Fruit fly (Drosophila melanogaster): ENCODE data around the gene Myc.

The Myc gene

DNA sequence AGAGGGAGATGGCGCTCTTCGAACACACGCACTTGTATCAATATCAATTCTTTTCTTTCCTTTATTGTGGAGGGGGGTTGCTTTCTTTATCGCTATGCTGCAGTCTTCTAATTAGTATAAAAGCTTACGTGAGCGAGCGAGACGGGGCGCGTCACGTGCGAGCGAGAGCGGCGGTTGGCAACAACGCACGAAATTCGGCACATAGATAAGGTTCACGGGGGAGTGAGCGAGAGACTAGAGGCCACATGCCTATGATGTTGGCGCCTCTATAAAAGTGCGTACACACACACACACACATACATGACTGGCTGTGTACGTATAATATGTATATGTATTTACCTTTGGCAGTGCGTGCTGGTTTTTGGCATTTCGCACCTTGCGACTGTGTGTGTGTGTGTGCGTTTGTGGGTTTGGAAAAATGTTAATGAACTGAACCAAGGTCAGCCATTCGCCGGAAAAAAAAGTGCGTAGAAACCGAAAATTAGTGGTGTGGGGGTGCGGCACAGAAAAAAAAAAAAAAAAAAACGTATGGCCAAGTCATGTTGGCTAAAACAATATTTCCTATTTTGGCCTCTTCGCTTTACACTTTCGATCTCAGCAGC is 5.6 kb downstream of the Myc start (continued):
- TF ChIP-seq CrebB (tag; optimal IDR thresholded peaks at IDR 0.05) (peak; percentile 5), kah (GFP tag; optimal IDR thresholded peaks at IDR 0.05) (no peak), CG4328 (GFP tag; optimal IDR thresholded peaks at IDR 0.05) (peak; percentile 13), CG11560 (tag; IDR thresholded peaks at IDR 0.05) (no peak), wek (GFP tag; optimal IDR thresholded peaks at IDR 0.05) (no peak), Ets65A (GFP tag) (peak; percentile 38), CG13123 (GFP tag; optimal IDR thresholded peaks at IDR 0.05) (no peak), Trl (optimal IDR thresholded peaks at IDR 0.05) (peak in 1 of 2 experiments; percentile 5), Trl (GFP tag; optimal IDR thresholded peaks at IDR 0.05) (no peak), CG31224 (GFP tag; IDR thresholded peaks at IDR 0.05) (no peak), Abd-B (GFP tag; optimal IDR thresholded peaks at IDR 0.05) (no peak), CG34376 (GFP tag; optimal IDR thresholded peaks at IDR 0.05) (peak; percentile 60), exex (tag; optimal IDR thresholded peaks at IDR 0.05) (peak; percentile 89), CG4820 (GFP tag; optimal IDR thresholded peaks at IDR 0.05) (no peak), CG1647 (GFP tag; optimal IDR thresholded peaks at IDR 0.05) (no peak), CG2889 (GFP tag; IDR thresholded peaks at IDR 0.05) (no peak), CG14965 (GFP tag; optimal IDR thresholded peaks at IDR 0.05; ENCODE audit: borderline replicate concordance) (no peak), CG31388 (GFP tag; optimal IDR thresholded peaks at IDR 0.05) (no peak), CG8478 (optimal IDR thresholded peaks at IDR 0.05) (peak; percentile 31), CG13775 (GFP tag; optimal IDR thresholded peaks at IDR 0.05) (no peak), Nf-YA (GFP tag; IDR thresholded peaks at IDR 0.05) (no peak), Dbx (GFP tag; IDR thresholded peaks at IDR 0.05) (no peak), onecut (GFP tag; IDR thresholded peaks at IDR 0.05) (no peak), Mrtf (GFP tag; IDR thresholded peaks at IDR 0.05) (no peak), nerfin-2 (GFP tag; IDR thresholded peaks at IDR 0.05; ENCODE audit: partially characterized antibody) (no peak), Max (GFP tag; optimal IDR thresholded peaks at IDR 0.05) (no peak), Fer3 (tag; optimal IDR thresholded peaks at IDR 0.05) (no peak), Bdp1 (GFP tag; optimal IDR thresholded peaks at IDR 0.05) (no peak), CG15011 (GFP tag; optimal IDR thresholded peaks at IDR 0.05) (no peak), dati (GFP tag; IDR thresholded peaks at IDR 0.05) (no peak), Hr78 (GFP tag; optimal IDR thresholded peaks at IDR 0.05) (no peak), pros (GFP tag; optimal IDR thresholded peaks at IDR 0.05) (no peak), CG12391 (tag; optimal IDR thresholded peaks at IDR 0.05) (no peak), zf30C (GFP tag; optimal IDR thresholded peaks at IDR 0.05) (no peak), CG9727 (GFP tag; optimal IDR thresholded peaks at IDR 0.05) (peak; percentile 94), NC2α (GFP tag; optimal IDR thresholded peaks at IDR 0.05) (no peak), Fer1 (GFP tag; optimal IDR thresholded peaks at IDR 0.05) (peak; percentile 12), CG2199 (GFP tag; IDR thresholded peaks at IDR 0.05) (no peak), CG10543 (GFP tag; optimal IDR thresholded peaks at IDR 0.05) (peak; percentile 83), cg (GFP tag; optimal IDR thresholded peaks at IDR 0.05) (peak; percentile 78), kni (GFP tag; optimal IDR thresholded peaks at IDR 0.05) (peak; percentile 6), gce (GFP tag; IDR thresholded peaks at IDR 0.05) (0 out of 3 replicates have a peak, but pooled peaks have one; percentile 40), MTF-1 (GFP tag; optimal IDR thresholded peaks at IDR 0.05; ENCODE audit: borderline replicate concordance) (no peak), CG30431 (GFP tag; optimal IDR thresholded peaks at IDR 0.05) (no peak), chinmo (GFP tag; IDR thresholded peaks at IDR 0.05; ENCODE audit: partially characterized antibody) (peak; percentile 94), ash1 (GFP tag; optimal IDR thresholded peaks at IDR 0.05) (peak; percentile 14), CG12104 (GFP tag; optimal IDR thresholded peaks at IDR 0.05) (no peak), CG8924 (tag; optimal IDR thresholded peaks at IDR 0.05) (no peak), dm (GFP tag; optimal IDR thresholded peaks at IDR 0.05) (peak; percentile 48), crol (GFP tag; IDR thresholded peaks at IDR 0.05) (peak; percentile 37; the same call in 1 of the 2 replicates), CG17361 (GFP tag; IDR thresholded peaks at IDR 0.05) (no peak)
